Fruit fly (Drosophila melanogaster) S2 (cell line): ENCODE results near the gene CG5910.

ENCODE experiments used
- CG8478 ChIP-seq: fragments of >200 bp; optimal IDR thresholded peaks from 2 replicates; lab custom pipeline; 2018
- CTCF ChIP-seq, 2 experiments: fragments of >200 bp; optimal IDR thresholded peaks; 2 replicates each; lab custom pipeline; 2018

- TF ChIP-seq CG8478 (lab: Kevin White, UChicago) (no peak), CTCF (optimal IDR thresholded peaks at IDR 0.05; lab: Kevin White, UChicago) (no peak)
Measured at dm6 chr3L:20446030-20446429, 3.8 kb downstream of the CG5910 start.
